Fruit fly (Drosophila melanogaster) S2 (cell line): Measurements from ENCODE around the gene Sirt7.

Experiments
- CG8478 ChIP-seq: fragments of >200 bp; optimal IDR thresholded peaks from 2 replicates; lab custom pipeline; 2018
- CTCF ChIP-seq, 2 experiments: fragments of >200 bp; optimal IDR thresholded peaks; 2 replicates each; lab custom pipeline; 2018

DNA sequence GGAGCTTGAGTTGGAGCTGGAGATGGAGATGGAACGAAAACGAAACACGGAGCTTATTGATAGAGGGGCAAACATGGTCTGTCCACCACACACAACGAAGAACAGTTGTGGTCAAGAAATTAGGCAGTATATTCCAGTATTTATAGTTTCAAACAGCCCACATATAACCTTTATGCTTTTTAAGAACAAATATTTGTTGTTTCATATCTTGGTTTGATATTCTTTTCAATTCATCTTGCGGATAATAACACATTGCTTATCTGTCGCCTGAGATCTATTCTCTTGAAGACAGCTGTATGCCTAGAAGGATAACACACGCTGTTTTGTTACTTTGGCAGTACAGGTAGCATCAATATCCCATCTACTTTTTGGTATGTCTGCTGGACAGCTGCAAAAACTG, 17.1 kb downstream of the Sirt7 start:
- TF ChIP-seq CTCF (optimal IDR thresholded peaks at IDR 0.05; lab: Kevin White, UChicago), result no peak
- no peak for TF ChIP-seq CG8478 (lab: Kevin White, UChicago)
